Worm (Caenorhabditis elegans): ENCODE results near the gene C05E11.3.

ce11 chrX:4534112-4534511 lies 43.9 kb upstream of the C05E11.3 start:
- TF ChIP-seq fkh-10 (GFP tag; optimal IDR thresholded peaks at IDR 0.05) (no peak), ces-1 (GFP tag; optimal IDR thresholded peaks at IDR 0.05) (no peak), lin-15B (tag; optimal IDR thresholded peaks at IDR 0.05) (no peak), skn-1 (tag; optimal IDR thresholded peaks at IDR 0.05) (no peak), ceh-28 (tag; optimal IDR thresholded peaks at IDR 0.05) (no peak), nhr-28 (tag; optimal IDR thresholded peaks at IDR 0.05) (peak; percentile 54), unc-130 (GFP tag; optimal IDR thresholded peaks at IDR 0.05) (no peak), hlh-11 (tag; optimal IDR thresholded peaks at IDR 0.05) (peak; percentile 21), fos-1 (tag; optimal IDR thresholded peaks at IDR 0.05) (no peak), daf-8 (GFP tag; IDR thresholded peaks at IDR 0.05) (no peak), ceh-20 (GFP tag; IDR thresholded peaks at IDR 0.05) (no peak), aha-1 (tag) (no peak)

Data from whole organism, L4 larva.